Fruit fly (Drosophila melanogaster) whole organism, embryonic: Measurements from ENCODE around the gene RpL34b.

ENCODE experiments used
- Aef1 ChIP-seq: fragments of 200-800 bp; sonication (Bioruptor generic); IDR thresholded peaks from 3 replicates; pipeline ENCODE4 v1.3.6; 2022; ENCODE audit warnings: missing biosample characterization, missing genetic modification characterization
- Bgb ChIP-seq: fragments of 200-800 bp; sonication (Bioruptor generic); IDR thresholded peaks from 2 replicates; pipeline ENCODE4 v1.3.6; 2022; ENCODE audit warnings: missing biosample characterization, missing genetic modification characterization; ENCODE audit not compliant: partially characterized antibody
- BtbVII ChIP-seq: fragments of 200-800 bp; sonication (Bioruptor generic); optimal IDR thresholded peaks from 3 replicates; lab custom pipeline; 2017; ENCODE audit warnings: missing biosample characterization, mild to moderate bottlenecking, missing genetic modification characterization
- CG10543 ChIP-seq: fragments of 200-800 bp; sonication (Bioruptor generic); optimal IDR thresholded peaks from 3 replicates; lab custom pipeline; 2017; ENCODE audit warnings: missing biosample characterization, mild to moderate bottlenecking, missing genetic modification characterization, moderate library complexity
- CG10654 ChIP-seq: fragments of 200-800 bp; sonication (Bioruptor generic); optimal IDR thresholded peaks from 2 replicates; lab custom pipeline; 2016; ENCODE audit warnings: missing biosample characterization, missing genetic modification characterization
- CG11247 ChIP-seq: fragments of 200-800 bp; sonication (Bioruptor generic); IDR thresholded peaks from 2 replicates; pipeline ENCODE4 v1.3.6; 2022; ENCODE audit warnings: missing biosample characterization, missing genetic modification characterization
- CG11398 ChIP-seq: fragments of 200-800 bp; sonication (Bioruptor generic); optimal IDR thresholded peaks from 2 replicates; lab custom pipeline; 2016; ENCODE audit warnings: missing biosample characterization, missing genetic modification characterization
- CG12659 ChIP-seq: fragments of 200-800 bp; sonication (Bioruptor generic); optimal IDR thresholded peaks from 3 replicates; lab custom pipeline; 2017; ENCODE audit warnings: mild to moderate bottlenecking, missing biosample characterization, missing genetic modification reagents, missing genetic modification characterization
- CG13296 ChIP-seq: fragments of 200-800 bp; sonication (Bioruptor generic); optimal IDR thresholded peaks from 3 replicates; lab custom pipeline; 2018; ENCODE audit warnings: missing biosample characterization, mild to moderate bottlenecking, missing genetic modification characterization
- CG17568 ChIP-seq: fragments of 200-800 bp; sonication (Bioruptor generic); optimal IDR thresholded peaks from 2 replicates; lab custom pipeline; 2018; ENCODE audit warnings: missing biosample characterization, mild to moderate bottlenecking, missing genetic modification characterization, moderate library complexity
- CG1792 ChIP-seq: fragments of 200-800 bp; sonication (Bioruptor generic); optimal IDR thresholded peaks from 2 replicates; lab custom pipeline; 2016; ENCODE audit warnings: missing biosample characterization, missing genetic modification characterization
- CG2678 ChIP-seq: fragments of 200-800 bp; sonication (Bioruptor generic); optimal IDR thresholded peaks from 3 replicates; lab custom pipeline; 2019; ENCODE audit warnings: missing biosample characterization, mild to moderate bottlenecking, missing genetic modification characterization, moderate library complexity
- CG3065 ChIP-seq: fragments of 200-800 bp; sonication (Bioruptor generic); optimal IDR thresholded peaks from 2 replicates; lab custom pipeline; 2016; ENCODE audit warnings: missing biosample characterization, missing genetic modification characterization
- CG3407 ChIP-seq: fragments of 200-800 bp; sonication (Bioruptor generic); optimal IDR thresholded peaks from 2 replicates; lab custom pipeline; 2018; ENCODE audit warnings: missing biosample characterization, mild to moderate bottlenecking, missing genetic modification characterization
- CG34376 ChIP-seq: fragments of 200-800 bp; sonication (Bioruptor generic); optimal IDR thresholded peaks from 2 replicates; lab custom pipeline; 2018; ENCODE audit warnings: missing biosample characterization, mild to moderate bottlenecking, missing genetic modification characterization
- CG4820 ChIP-seq: fragments of 200-800 bp; sonication (Bioruptor generic); optimal IDR thresholded peaks from 3 replicates; lab custom pipeline; 2016; ENCODE audit warnings: missing biosample characterization, missing genetic modification characterization
- CG6813 ChIP-seq: fragments of 200-800 bp; sonication (Bioruptor generic); optimal IDR thresholded peaks from 2 replicates; lab custom pipeline; 2017; ENCODE audit warnings: missing biosample characterization, missing genetic modification characterization, mild to moderate bottlenecking, moderate library complexity, missing genetic modification reagents
- CG8290 ChIP-seq, 3 experiments: fragments of 200-800 bp; sonication (Bioruptor generic); optimal IDR thresholded peaks; 2 replicates each; lab custom pipeline; 2016 to 2019; ENCODE audit warnings: missing biosample characterization in 3 of 3, missing genetic modification characterization in 3 of 3, mild to moderate bottlenecking in 2 of 3, moderate library complexity in 1 of 3
- CG8478 ChIP-seq: fragments of >200 bp; optimal IDR thresholded peaks from 2 replicates; lab custom pipeline; 2018
- CG9876 ChIP-seq: fragments of 200-800 bp; sonication (Bioruptor generic); optimal IDR thresholded peaks from 2 replicates; lab custom pipeline; 2016; ENCODE audit warnings: missing biosample characterization, missing genetic modification characterization
- Dref ChIP-seq: fragments of 200-800 bp; sonication (Bioruptor generic); IDR thresholded peaks from 2 replicates; pipeline ENCODE4 v1.3.6; 2022; ENCODE audit warnings: missing biosample characterization, missing genetic modification characterization
- Fer1 ChIP-seq: fragments of 200-800 bp; sonication (Bioruptor generic); optimal IDR thresholded peaks from 2 replicates; lab custom pipeline; 2017; ENCODE audit warnings: missing biosample characterization, mild to moderate bottlenecking, missing genetic modification characterization
- Fer3 ChIP-seq: fragments of 200-800 bp; sonication (Bioruptor generic); optimal IDR thresholded peaks from 2 replicates; lab custom pipeline; 2018; ENCODE audit warnings: missing biosample characterization, mild to moderate bottlenecking, missing genetic modification characterization, moderate library complexity
- H15 ChIP-seq: fragments of 200-800 bp; sonication (Bioruptor generic); IDR thresholded peaks from 3 replicates; pipeline ENCODE4 v1.3.6; 2022; ENCODE audit warnings: missing biosample characterization, missing genetic modification characterization
- HHEX ChIP-seq: fragments of 200-800 bp; sonication (Bioruptor generic); optimal IDR thresholded peaks from 3 replicates; lab custom pipeline; 2017; ENCODE audit warnings: missing biosample characterization, mild to moderate bottlenecking, missing genetic modification characterization, missing genetic modification reagents
- HmgZ ChIP-seq: fragments of 200-800 bp; sonication (Bioruptor generic); optimal IDR thresholded peaks from 2 replicates; lab custom pipeline; 2018; ENCODE audit warnings: missing biosample characterization, mild to moderate bottlenecking, missing genetic modification characterization
- Lim3 ChIP-seq: fragments of 200-800 bp; sonication (Bioruptor generic); IDR thresholded peaks from 2 replicates; pipeline ENCODE4 v1.3.6; 2022; ENCODE audit warnings: missing biosample characterization, missing genetic modification characterization
- Meics ChIP-seq: fragments of 200-800 bp; sonication (Bioruptor generic); optimal IDR thresholded peaks from 2 replicates; lab custom pipeline; 2017; ENCODE audit warnings: missing biosample characterization, mild to moderate bottlenecking, missing genetic modification characterization
- Nf-YC ChIP-seq: fragments of 200-800 bp; optimal IDR thresholded peaks from 3 replicates; lab custom pipeline; 2019; ENCODE audit warnings: missing biosample characterization, mild to moderate bottlenecking, missing genetic modification characterization, moderate library complexity
- Taf1 ChIP-seq: fragments of 200-800 bp; sonication (Bioruptor generic); IDR thresholded peaks from 2 replicates; pipeline ENCODE4 v1.3.6; 2022; ENCODE audit warnings: missing biosample characterization, missing genetic modification characterization
- ap ChIP-seq: fragments of 200-800 bp; sonication (Bioruptor generic); IDR thresholded peaks from 2 replicates; pipeline ENCODE4 v1.3.6; 2022; ENCODE audit warnings: missing biosample characterization, missing genetic modification characterization
- crc ChIP-seq: fragments of 200-800 bp; sonication (Bioruptor generic); optimal IDR thresholded peaks from 2 replicates; lab custom pipeline; 2016; ENCODE audit warnings: missing biosample characterization, missing genetic modification characterization
- croc ChIP-seq: fragments of 200-800 bp; sonication (Bioruptor generic); conservative IDR thresholded peaks from 3 replicates; pipeline ENCODE4 v1.3.6; 2022; ENCODE audit warnings: missing biosample characterization, missing genetic modification characterization
- dmrt99B ChIP-seq: fragments of 200-800 bp; sonication (Bioruptor generic); optimal IDR thresholded peaks from 2 replicates; lab custom pipeline; 2018; ENCODE audit warnings: missing biosample characterization, mild to moderate bottlenecking, missing genetic modification characterization, moderate library complexity
- ewg ChIP-seq: fragments of 200-800 bp; sonication (Bioruptor generic); optimal IDR thresholded peaks from 3 replicates; lab custom pipeline; 2017; ENCODE audit warnings: mild to moderate bottlenecking, missing biosample characterization, missing genetic modification reagents, missing genetic modification characterization
- inv ChIP-seq: fragments of 200-800 bp; sonication (Bioruptor generic); IDR thresholded peaks from 2 replicates; pipeline ENCODE4 v1.3.6; 2022; ENCODE audit warnings: missing biosample characterization, missing genetic modification characterization; ENCODE audit not compliant: partially characterized antibody
- lov ChIP-seq, 2 experiments: fragments of 200-800 bp in 1 of 2; fragments of >200 bp in 1 of 2; sonication (Bioruptor generic) in 1 of 2; IDR thresholded peaks in 1 of 2; optimal IDR thresholded peaks in 1 of 2; 2 replicates in 1 of 2; 3 replicates in 1 of 2; pipeline versions ENCODE4 v1.3.6 to Lab custom; 2017 to 2022; ENCODE audit warnings: missing biosample characterization in 1 of 2, missing genetic modification characterization in 1 of 2
- mld ChIP-seq: fragments of 200-800 bp; sonication (Bioruptor generic); IDR thresholded peaks from 3 replicates; pipeline ENCODE4 v1.3.6; 2022; ENCODE audit warnings: missing biosample characterization, missing genetic modification characterization; ENCODE audit not compliant: partially characterized antibody
- p53 ChIP-seq: fragments of 200-800 bp; sonication (Bioruptor generic); optimal IDR thresholded peaks from 2 replicates; lab custom pipeline; 2016; ENCODE audit warnings: missing biosample characterization, missing genetic modification characterization
- pfk ChIP-seq: fragments of 200-800 bp; sonication (Bioruptor generic); optimal IDR thresholded peaks from 2 replicates; lab custom pipeline; 2018; ENCODE audit warnings: missing biosample characterization, mild to moderate bottlenecking, missing genetic modification characterization, moderate library complexity
- pnt ChIP-seq: fragments of 200-800 bp; sonication (Bioruptor generic); optimal IDR thresholded peaks from 3 replicates; lab custom pipeline; 2016; ENCODE audit warnings: missing biosample characterization, missing genetic modification characterization
- pum ChIP-seq: fragments of 200-800 bp; sonication (Bioruptor generic); optimal IDR thresholded peaks from 2 replicates; lab custom pipeline; 2016; ENCODE audit warnings: missing biosample characterization, missing genetic modification characterization
- pzg ChIP-seq: fragments of 200-800 bp; sonication (Bioruptor generic); optimal IDR thresholded peaks from 3 replicates; lab custom pipeline; 2018; ENCODE audit warnings: missing biosample characterization, mild to moderate bottlenecking, missing genetic modification characterization, moderate library complexity
- ranshi ChIP-seq: fragments of 200-800 bp; sonication (Bioruptor generic); IDR thresholded peaks from 2 replicates; pipeline ENCODE4 v1.3.6; 2022; ENCODE audit warnings: missing biosample characterization, missing genetic modification characterization
- sc ChIP-seq, 3 experiments: fragments of >200 bp in 2 of 3; fragments of 200-800 bp in 1 of 3; sonication (Bioruptor generic) in 1 of 3; optimal IDR thresholded peaks; 2 replicates in 2 of 3; 3 replicates in 1 of 3; lab custom pipeline; 2017; ENCODE audit warnings: mild to moderate bottlenecking in 1 of 3, missing biosample characterization in 1 of 3, missing genetic modification characterization in 1 of 3, missing genetic modification reagents in 1 of 3
- sd ChIP-seq: fragments of 200-800 bp; sonication (Bioruptor generic); optimal IDR thresholded peaks from 3 replicates; lab custom pipeline; 2018; ENCODE audit warnings: missing biosample characterization, mild to moderate bottlenecking, missing genetic modification characterization, moderate library complexity
- seq ChIP-seq: fragments of 200-800 bp; sonication (Bioruptor generic); IDR thresholded peaks from 2 replicates; pipeline ENCODE4 v1.3.6; 2022; ENCODE audit warnings: missing biosample characterization, missing genetic modification characterization
- slp2 ChIP-seq: fragments of 200-800 bp; sonication (Bioruptor generic); optimal IDR thresholded peaks from 2 replicates; lab custom pipeline; 2016; ENCODE audit warnings: missing biosample characterization, missing genetic modification characterization
- tna ChIP-seq: fragments of 200-800 bp; sonication (Bioruptor generic); IDR thresholded peaks from 2 replicates; pipeline ENCODE4 v1.3.6; 2022; ENCODE audit warnings: missing biosample characterization, missing genetic modification characterization; ENCODE audit not compliant: partially characterized antibody
- wek ChIP-seq: fragments of 200-800 bp; sonication (Bioruptor generic); optimal IDR thresholded peaks from 3 replicates; lab custom pipeline; 2018; ENCODE audit warnings: missing biosample characterization, mild to moderate bottlenecking, missing genetic modification characterization, moderate library complexity

RpL34b gene

dm6 chr3R:9448320-9448719 lies 47.3 kb upstream of the RpL34b start (continued):
- TF ChIP-seq CG10654 (GFP tag; lab: Kevin White, UChicago) (no peak), Meics (GFP tag; lab: Kevin White, UChicago) (peak; percentile 9), CG11398 (GFP tag; lab: Kevin White, UChicago) (no peak), CG9876 (GFP tag; lab: Kevin White, UChicago) (no peak), tna (no peak), Bgb (GFP tag; lab: Robert Waterston, UW) (no peak), CG8478 (lab: Kevin White, UChicago) (no peak), HmgZ (tag; lab: Kevin White, UChicago) (peak; percentile 2), pzg (GFP tag; lab: Kevin White, UChicago) (no peak), slp2 (no peak), CG3407 (no peak), CG3065 (no peak), pfk (GFP tag; lab: Kevin White, UChicago) (peak; percentile 4), wek (GFP tag; lab: Kevin White, UChicago) (peak; percentile 9), CG4820 (GFP tag; lab: Kevin White, UChicago) (no peak), seq (0 out of 2 replicates have a peak, but pooled peaks have one; percentile 6), lov (optimal IDR thresholded peaks at IDR 0.05; lab: Kevin White, UChicago) (no peak), lov (GFP tag; IDR thresholded peaks at IDR 0.05; lab: Robert Waterston, UW) (no peak), mld (GFP tag; lab: Robert Waterston, UW) (no peak), dmrt99B (peak; percentile 14), Fer3 (tag; lab: Kevin White, UChicago) (peak; percentile 18), p53 (GFP tag; lab: Kevin White, UChicago) (no peak), CG13296 (GFP tag; lab: Kevin White, UChicago) (peak; percentile 56), pnt (GFP tag; lab: Kevin White, UChicago) (no peak), inv (GFP tag; lab: Robert Waterston, UW) (no peak), CG34376 (GFP tag; lab: Kevin White, UChicago) (peak; percentile 28), Dref (GFP tag; lab: Robert Waterston, UW) (no peak), sc (optimal IDR thresholded peaks at IDR 0.05; lab: Kevin White, UChicago) (no peak), sc (GFP tag; optimal IDR thresholded peaks at IDR 0.05; lab: Kevin White, UChicago) (no peak), CG17568 (GFP tag; lab: Kevin White, UChicago) (peak; percentile 49), sd (tag; lab: Kevin White, UChicago) (no peak), crc (GFP tag; lab: Kevin White, UChicago) (no peak), CG8290 (GFP tag; optimal IDR thresholded peaks at IDR 0.05; lab: Kevin White, UChicago) (no peak), CG8290 (tag; optimal IDR thresholded peaks at IDR 0.05; lab: Kevin White, UChicago) (peak in 1 of 2 experiments; percentile 10), ranshi (GFP tag; lab: Robert Waterston, UW) (no peak), HHEX (GFP tag; lab: Kevin White, UChicago) (peak; percentile 52), pum (no peak), CG6813 (peak; percentile 30), H15 (no peak), BtbVII (GFP tag; lab: Kevin White, UChicago) (peak; percentile 41), CG10543 (GFP tag; lab: Kevin White, UChicago) (peak; percentile 46), Aef1 (GFP tag; lab: Robert Waterston, UW) (no peak), ap (GFP tag; lab: Robert Waterston, UW) (no peak), Taf1 (GFP tag; lab: Robert Waterston, UW) (no peak), Nf-YC (peak; percentile 13), CG11247 (no peak), ewg (GFP tag; lab: Kevin White, UChicago) (no peak), croc (GFP tag; lab: Robert Waterston, UW) (no peak), CG1792 (GFP tag; lab: Kevin White, UChicago) (no peak), Lim3 (GFP tag; lab: Robert Waterston, UW) (no peak), CG12659 (peak; percentile 7), CG2678 (peak; percentile 47), Fer1 (peak; percentile 54)
